Fruit fly (Drosophila melanogaster) whole organism, prepupa: ENCODE results near the gene Cyp4ac2.

Experiments used
- CG10631 ChIP-seq: fragments of 200-800 bp; sonication (Bioruptor generic); optimal IDR thresholded peaks from 2 replicates; lab custom pipeline; 2016; ENCODE audit warnings: missing biosample characterization, missing genetic modification characterization
- CG10669 ChIP-seq: fragments of 200-800 bp; sonication (Bioruptor generic); optimal IDR thresholded peaks from 3 replicates; lab custom pipeline; 2018; ENCODE audit warnings: missing biosample characterization, mild to moderate bottlenecking, missing genetic modification characterization, moderate library complexity
- CG11762 ChIP-seq: fragments of 200-800 bp; sonication (Bioruptor generic); optimal IDR thresholded peaks from 3 replicates; lab custom pipeline; 2016; ENCODE audit warnings: missing biosample characterization, missing genetic modification characterization; ENCODE audit not compliant: insufficient read depth
- CG11902 ChIP-seq: fragments of 200-800 bp; sonication (Bioruptor generic); optimal IDR thresholded peaks from 3 replicates; lab custom pipeline; 2016; ENCODE audit warnings: missing biosample characterization, missing genetic modification characterization
- CG15336 ChIP-seq: fragments of 200-800 bp; sonication (Bioruptor generic); IDR thresholded peaks from 2 replicates; pipeline ENCODE4 v1.3.6; 2022; ENCODE audit warnings: missing biosample characterization, missing genetic modification characterization
- CG1621 ChIP-seq: fragments of 200-800 bp; sonication (Bioruptor generic); optimal IDR thresholded peaks from 3 replicates; lab custom pipeline; 2018; ENCODE audit warnings: missing biosample characterization, mild to moderate bottlenecking, missing genetic modification characterization
- CG16779 ChIP-seq: fragments of 200-800 bp; sonication (Bioruptor generic); optimal IDR thresholded peaks from 3 replicates; lab custom pipeline; 2017; ENCODE audit warnings: missing biosample characterization, mild to moderate bottlenecking, missing genetic modification characterization
- CG3032 ChIP-seq: fragments of 200-800 bp; optimal IDR thresholded peaks from 2 replicates; lab custom pipeline; 2019; ENCODE audit warnings: missing biosample characterization, mild to moderate bottlenecking, missing genetic modification characterization, moderate library complexity
- CG32006 ChIP-seq: fragments of 200-800 bp; sonication (Bioruptor generic); optimal IDR thresholded peaks from 3 replicates; lab custom pipeline; 2017; ENCODE audit warnings: missing biosample characterization, mild to moderate bottlenecking, missing genetic modification characterization
- CG3919 ChIP-seq: fragments of 200-800 bp; sonication (Bioruptor generic); optimal IDR thresholded peaks from 3 replicates; lab custom pipeline; 2016; ENCODE audit warnings: missing biosample characterization, missing genetic modification characterization
- CG4318 ChIP-seq: fragments of 200-800 bp; sonication (Bioruptor generic); optimal IDR thresholded peaks from 3 replicates; lab custom pipeline; 2017; ENCODE audit warnings: missing biosample characterization, mild to moderate bottlenecking, missing genetic modification characterization
- CG6163 ChIP-seq: fragments of 200-800 bp; sonication (Bioruptor generic); IDR thresholded peaks from 3 replicates; pipeline ENCODE4 v1.3.6; 2022; ENCODE audit warnings: missing biosample characterization, missing genetic modification characterization
- CG6276 ChIP-seq: fragments of 200-800 bp; sonication (Bioruptor generic); optimal IDR thresholded peaks from 2 replicates; lab custom pipeline; 2017; ENCODE audit warnings: missing biosample characterization, mild to moderate bottlenecking, missing genetic modification characterization
- CG6792 ChIP-seq: fragments of 200-800 bp; sonication (Bioruptor generic); optimal IDR thresholded peaks from 3 replicates; lab custom pipeline; 2016; ENCODE audit warnings: missing biosample characterization, missing genetic modification characterization
- CG6854 ChIP-seq: fragments of 200-800 bp; sonication (Bioruptor generic); optimal IDR thresholded peaks from 2 replicates; lab custom pipeline; 2017; ENCODE audit warnings: missing biosample characterization, mild to moderate bottlenecking, missing genetic modification characterization
- CG8119 ChIP-seq: fragments of 200-800 bp; sonication (Bioruptor generic); IDR thresholded peaks from 3 replicates; pipeline ENCODE4 v1.3.6; 2022; ENCODE audit warnings: missing biosample characterization, missing genetic modification characterization
- CG8319 ChIP-seq: fragments of 200-800 bp; sonication (Bioruptor generic); optimal IDR thresholded peaks from 3 replicates; lab custom pipeline; 2016; ENCODE audit warnings: missing biosample characterization, missing genetic modification characterization
- CG9139 ChIP-seq: fragments of 200-800 bp; sonication (Bioruptor generic); optimal IDR thresholded peaks from 3 replicates; lab custom pipeline; 2017; ENCODE audit warnings: missing biosample characterization, mild to moderate bottlenecking, missing genetic modification characterization
- Eip93F ChIP-seq: fragments of 200-800 bp; sonication (Bioruptor generic); optimal IDR thresholded peaks from 2 replicates; lab custom pipeline; 2016; ENCODE audit warnings: missing biosample characterization, mild to moderate bottlenecking, missing genetic modification characterization
- Ets21C ChIP-seq: fragments of 200-800 bp; sonication (Bioruptor generic); optimal IDR thresholded peaks from 3 replicates; lab custom pipeline; 2016; ENCODE audit warnings: missing biosample characterization, missing genetic modification characterization
- Ets96B ChIP-seq: fragments of 200-800 bp; optimal IDR thresholded peaks from 2 replicates; lab custom pipeline; 2019; ENCODE audit warnings: missing biosample characterization, mild to moderate bottlenecking, missing genetic modification characterization, moderate library complexity
- Gug ChIP-seq: fragments of 200-800 bp; sonication (Bioruptor generic); IDR thresholded peaks from 2 replicates; pipeline ENCODE4 v1.3.6; 2022; ENCODE audit warnings: missing biosample characterization, missing genetic modification characterization
- Hr39 ChIP-seq: fragments of 200-800 bp; sonication (Bioruptor generic); optimal IDR thresholded peaks from 2 replicates; lab custom pipeline; 2016; ENCODE audit warnings: missing biosample characterization, missing genetic modification characterization
- Hr4 ChIP-seq: fragments of 200-800 bp; sonication (Bioruptor generic); optimal IDR thresholded peaks from 3 replicates; lab custom pipeline; 2016; ENCODE audit warnings: missing biosample characterization, missing genetic modification characterization
- Lpt ChIP-seq: fragments of 200-800 bp; sonication (Bioruptor generic); optimal IDR thresholded peaks from 3 replicates; lab custom pipeline; 2016; ENCODE audit warnings: missing biosample characterization, missing genetic modification characterization
- Met ChIP-seq: fragments of 200-800 bp; sonication (Bioruptor generic); optimal IDR thresholded peaks from 3 replicates; lab custom pipeline; 2016; ENCODE audit warnings: missing biosample characterization, missing genetic modification characterization
- OdsH ChIP-seq: fragments of 200-800 bp; sonication (Bioruptor generic); optimal IDR thresholded peaks from 3 replicates; lab custom pipeline; 2016; ENCODE audit warnings: missing biosample characterization, missing genetic modification characterization
- Smox ChIP-seq: fragments of 200-800 bp; sonication (Bioruptor generic); optimal IDR thresholded peaks from 3 replicates; lab custom pipeline; 2016; ENCODE audit warnings: missing biosample characterization, missing genetic modification characterization
- Sox14 ChIP-seq: fragments of 200-800 bp; sonication (Bioruptor generic); optimal IDR thresholded peaks from 3 replicates; lab custom pipeline; 2016; ENCODE audit warnings: missing biosample characterization, missing genetic modification characterization
- achi ChIP-seq: fragments of 200-800 bp; sonication (Bioruptor generic); optimal IDR thresholded peaks from 3 replicates; lab custom pipeline; 2016; ENCODE audit warnings: missing biosample characterization, missing genetic modification characterization
- acj6 ChIP-seq: fragments of 200-800 bp; sonication (Bioruptor generic); optimal IDR thresholded peaks from 3 replicates; lab custom pipeline; 2016; ENCODE audit warnings: missing biosample characterization, missing genetic modification characterization
- cyc ChIP-seq: fragments of 200-800 bp; sonication (Bioruptor generic); optimal IDR thresholded peaks from 3 replicates; lab custom pipeline; 2016; ENCODE audit warnings: missing biosample characterization, missing genetic modification characterization
- dac ChIP-seq: fragments of 200-800 bp; sonication (Bioruptor generic); optimal IDR thresholded peaks from 2 replicates; lab custom pipeline; 2017; ENCODE audit warnings: missing biosample characterization, mild to moderate bottlenecking, missing genetic modification characterization
- eg ChIP-seq: fragments of 200-800 bp; sonication (Bioruptor generic); IDR thresholded peaks from 3 replicates; pipeline ENCODE4 v1.3.6; 2022; ENCODE audit warnings: missing biosample characterization, missing genetic modification characterization
- esn ChIP-seq: fragments of 200-800 bp; sonication (Bioruptor generic); optimal IDR thresholded peaks from 2 replicates; lab custom pipeline; 2016; ENCODE audit warnings: missing biosample characterization, mild to moderate bottlenecking, missing genetic modification characterization, moderate library complexity
- fd59A ChIP-seq: fragments of 200-800 bp; sonication (Bioruptor generic); optimal IDR thresholded peaks from 2 replicates; lab custom pipeline; 2017; ENCODE audit warnings: missing biosample characterization, mild to moderate bottlenecking, missing genetic modification characterization, missing genetic modification reagents
- fkh ChIP-seq: fragments of 200-800 bp; sonication (Bioruptor generic); optimal IDR thresholded peaks from 3 replicates; lab custom pipeline; 2017; ENCODE audit warnings: missing biosample characterization, mild to moderate bottlenecking, missing genetic modification characterization, moderate library complexity
- net ChIP-seq: fragments of 200-800 bp; sonication (Bioruptor generic); optimal IDR thresholded peaks from 3 replicates; lab custom pipeline; 2016; ENCODE audit warnings: missing biosample characterization, missing genetic modification characterization
- pdm3 ChIP-seq: fragments of 200-800 bp; sonication (Bioruptor generic); optimal IDR thresholded peaks from 3 replicates; lab custom pipeline; 2016; ENCODE audit warnings: missing biosample characterization, missing genetic modification characterization
- salr ChIP-seq, 2 experiments: fragments of 200-800 bp; sonication (Bioruptor generic); optimal IDR thresholded peaks; 3 replicates each; lab custom pipeline; 2016 to 2018; ENCODE audit warnings: missing biosample characterization in 2 of 2, missing genetic modification characterization in 2 of 2, mild to moderate bottlenecking in 1 of 2
- svp ChIP-seq: fragments of 200-800 bp; sonication (Bioruptor generic); peaks from one replicate; lab custom pipeline; 2016; ENCODE audit warnings: missing biosample characterization, missing genetic modification characterization
- topi ChIP-seq: fragments of 200-800 bp; sonication (Bioruptor generic); optimal IDR thresholded peaks from 3 replicates; lab custom pipeline; 2016; ENCODE audit warnings: missing biosample characterization, missing genetic modification characterization
- vri ChIP-seq: fragments of 200-800 bp; sonication (Bioruptor generic); optimal IDR thresholded peaks from 3 replicates; lab custom pipeline; 2016; ENCODE audit warnings: missing biosample characterization, mild to moderate bottlenecking, missing genetic modification characterization

The Cyp4ac2 gene

dm6 chr2L:5266092-5266491, at the start of gene Cyp4ac2:
Gene Cyp4ac2 (plus strand): TSS chr2L:5266392.
- no peak for TF ChIP-seq CG1621 (tag; lab: Kevin White, UChicago)
- no peak for TF ChIP-seq cyc
- no peak for TF ChIP-seq dac (GFP tag; lab: Kevin White, UChicago)
- no peak for TF ChIP-seq CG3919 (GFP tag; lab: Kevin White, UChicago)
- TF ChIP-seq fd59A (GFP tag; lab: Kevin White, UChicago): no peak
- TF ChIP-seq CG6854 (GFP tag; lab: Kevin White, UChicago): no peak
- no peak for TF ChIP-seq fkh (GFP tag; lab: Kevin White, UChicago)
- no peak for TF ChIP-seq CG11762 (GFP tag; lab: Kevin White, UChicago)
- no peak for TF ChIP-seq OdsH (GFP tag; lab: Kevin White, UChicago)
- no peak for TF ChIP-seq svp
- no peak for TF ChIP-seq CG16779
- no peak for TF ChIP-seq CG6792
- TF ChIP-seq Ets21C: no peak
- TF ChIP-seq Ets96B (tag; lab: Kevin White, UChicago): no peak
- no peak for TF ChIP-seq CG9139 (GFP tag; lab: Kevin White, UChicago)
- no peak for TF ChIP-seq Hr39 (GFP tag; lab: Kevin White, UChicago)
- TF ChIP-seq CG10669 (GFP tag; lab: Kevin White, UChicago): no peak
- TF ChIP-seq Hr4 (GFP tag; lab: Kevin White, UChicago): no peak
- no peak for TF ChIP-seq Smox (GFP tag; lab: Kevin White, UChicago)

- TF ChIP-seq eg (GFP tag; lab: Robert Waterston, UW) (no peak), net (GFP tag; lab: Kevin White, UChicago) (no peak), CG6854 (GFP tag; lab: Kevin White, UChicago) (no peak), CG10631 (GFP tag; lab: Kevin White, UChicago) (no peak), pdm3 (GFP tag; lab: Kevin White, UChicago) (no peak), achi (no peak), CG6792 (no peak), Eip93F (GFP tag; lab: Kevin White, UChicago) (no peak), CG6276 (GFP tag; lab: Kevin White, UChicago) (no peak), salr (GFP tag; optimal IDR thresholded peaks at IDR 0.05; lab: Kevin White, UChicago) (no peak), CG8319 (no peak), Hr4 (GFP tag; lab: Kevin White, UChicago) (no peak), Lpt (GFP tag; lab: Kevin White, UChicago) (no peak), Ets96B (tag; lab: Kevin White, UChicago) (no peak), CG15336 (GFP tag; lab: Robert Waterston, UW) (no peak), CG16779 (no peak), topi (no peak)
Measured at dm6 chr2L:5216442-5216841, 49.8 kb upstream of the Cyp4ac2 start, which contains the start of the genes CG14034 and TpnC25D. Gene CG14034 (minus strand): TSS chr2L:5216542. Gene TpnC25D (plus strand): TSS chr2L:5216701.

dm6 chr2L:5223317-5223716, 42.9 kb upstream of the Cyp4ac2 start:
- no peak for TF ChIP-seq CG10669 (GFP tag; lab: Kevin White, UChicago)
- TF ChIP-seq vri: no peak
- no peak for TF ChIP-seq acj6 (GFP tag; lab: Kevin White, UChicago)
- TF ChIP-seq Hr4 (GFP tag; lab: Kevin White, UChicago): no peak
- no peak for TF ChIP-seq CG32006
- no peak for TF ChIP-seq Sox14 (GFP tag; lab: Kevin White, UChicago)
- TF ChIP-seq CG6163 (GFP tag; lab: Robert Waterston, UW): no peak
- no peak for TF ChIP-seq fd59A (GFP tag; lab: Kevin White, UChicago)
- TF ChIP-seq CG8119 (GFP tag; lab: Robert Waterston, UW): no peak
- TF ChIP-seq pdm3 (GFP tag; lab: Kevin White, UChicago): no peak
- no peak for TF ChIP-seq CG15336 (GFP tag; lab: Robert Waterston, UW)
- TF ChIP-seq CG11902 (GFP tag; lab: Kevin White, UChicago): no peak
- no peak for TF ChIP-seq CG3032 (tag; lab: Kevin White, UChicago)
- TF ChIP-seq CG4318 (GFP tag; lab: Kevin White, UChicago): no peak
- TF ChIP-seq Met (GFP tag; lab: Kevin White, UChicago): no peak
- TF ChIP-seq eg (GFP tag; lab: Robert Waterston, UW): no peak
- no peak for TF ChIP-seq Ets21C
- no peak for TF ChIP-seq Gug (GFP tag; lab: Robert Waterston, UW)
- no peak for TF ChIP-seq esn (GFP tag; lab: Kevin White, UChicago)
